Worm (Caenorhabditis elegans) whole organism, L2 larva: ENCODE data around the gene T25D1.1.

ENCODE experiments used
- alr-1 ChIP-seq: fragments of 150-350 bp; optimal IDR thresholded peaks from 2 replicates; lab custom pipeline; 2014; ENCODE audit warnings: missing biosample characterization, missing genetic modification characterization
- aly-2 ChIP-seq: fragments of 150-350 bp; optimal IDR thresholded peaks from 2 replicates; lab custom pipeline; 2014; ENCODE audit warnings: missing biosample characterization, missing genetic modification characterization
- ama-1 ChIP-seq: fragments of 150-350 bp; optimal IDR thresholded peaks from 2 replicates; lab custom pipeline; 2018; ENCODE audit warnings: inconsistent platforms
- blmp-1 ChIP-seq: sonication (generic microtip); optimal IDR thresholded peaks from 2 replicates; lab custom pipeline; 2017; ENCODE audit warnings: missing genetic modification characterization, mild to moderate bottlenecking, missing compliant biosample characterization, antibody characterized with exemption, moderate library complexity; ENCODE audit not compliant: insufficient read depth
- ceh-82 ChIP-seq: fragments of 150-350 bp; optimal IDR thresholded peaks from 2 replicates; lab custom pipeline; 2014; ENCODE audit warnings: missing biosample characterization, missing genetic modification characterization
- elt-1 ChIP-seq: fragments of 150-350 bp; optimal IDR thresholded peaks from 2 replicates; lab custom pipeline; 2014; ENCODE audit warnings: missing biosample characterization, missing genetic modification characterization
- elt-3 ChIP-seq: sonication (generic microtip); optimal IDR thresholded peaks from 2 replicates; lab custom pipeline; 2017; ENCODE audit warnings: missing biosample characterization, missing genetic modification characterization
- lin-39 ChIP-seq: fragments of 150-350 bp; optimal IDR thresholded peaks from 2 replicates; lab custom pipeline; 2014; ENCODE audit warnings: missing biosample characterization, missing genetic modification reagents, missing genetic modification characterization
- nhr-237 ChIP-seq: fragments of 150-350 bp; optimal IDR thresholded peaks from 2 replicates; lab custom pipeline; 2014; ENCODE audit warnings: missing biosample characterization, missing genetic modification characterization
- peb-1 ChIP-seq: fragments of 150-350 bp; optimal IDR thresholded peaks from 2 replicates; lab custom pipeline; 2014; ENCODE audit warnings: missing biosample characterization, missing genetic modification characterization
- skn-1 ChIP-seq: sonication (generic microtip); optimal IDR thresholded peaks from 2 replicates; lab custom pipeline; 2017; ENCODE audit warnings: missing biosample characterization, missing genetic modification characterization
- unc-62 ChIP-seq: fragments of 150-350 bp; optimal IDR thresholded peaks from 2 replicates; lab custom pipeline; 2014; ENCODE audit warnings: missing biosample characterization, missing genetic modification reagents, missing genetic modification characterization

DNA sequence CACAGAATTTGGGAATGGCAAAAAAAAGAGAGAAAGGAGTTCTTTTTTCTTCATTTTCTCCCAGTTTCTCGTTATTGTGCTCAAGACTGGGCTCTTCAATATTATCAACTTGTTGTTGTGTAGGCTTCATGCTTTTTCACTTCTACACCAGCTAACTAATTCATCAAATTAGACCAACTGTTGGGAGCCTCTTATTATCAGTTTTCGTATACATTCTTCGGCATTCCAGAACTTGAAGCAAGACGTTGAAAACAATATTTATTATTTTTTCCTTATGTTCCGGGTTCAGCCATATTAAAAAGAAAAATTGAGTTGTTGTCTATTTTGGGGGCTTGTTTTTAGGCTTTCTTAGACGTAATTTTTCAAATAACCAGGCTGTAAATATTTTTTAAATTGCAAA lies 36.7 kb upstream of the T25D1.1 start:
- TF ChIP-seq ceh-82 (tag; lab: Kevin White, UChicago) (no peak), ama-1 (lab: Kevin White, UChicago) (no peak), peb-1 (tag; lab: Kevin White, UChicago) (no peak), alr-1 (tag; lab: Kevin White, UChicago) (no peak), aly-2 (tag; lab: Kevin White, UChicago) (no peak), elt-3 (tag; lab: Kevin White, UChicago) (no peak), elt-1 (tag; lab: Kevin White, UChicago) (no peak), blmp-1 (no peak), lin-39 (tag; lab: Kevin White, UChicago) (no peak), nhr-237 (tag; lab: Kevin White, UChicago) (no peak), skn-1 (no peak), unc-62 (no peak)
